Worm (Caenorhabditis elegans): ENCODE results near the gene gbh-1.

ce11 chrII:10719931-10720330 lies 26.3 kb upstream of the gbh-1 start, which contains the start of gene mks-5:
- TF ChIP-seq med-1 (GFP tag; optimal IDR thresholded peaks at IDR 0.05; ENCODE audit: insufficient read depth) (no peak), flt-1 (GFP tag; IDR thresholded peaks at IDR 0.05) (no peak), ztf-23 (GFP tag; IDR thresholded peaks at IDR 0.05) (no peak), ztf-29 (GFP tag; IDR thresholded peaks at IDR 0.05) (no peak)
